Fruit fly (Drosophila melanogaster): ENCODE data around the gene Syn.

Gene Syn

dm6 chr3R:10261800-10262199 is 71.3 kb downstream of the Syn start, which contains the start of the genes Sirt6 and pont:
Sirt6 (minus strand) TSS chr3R:10261849.
pont (plus strand) TSS chr3R:10262123.
- TF ChIP-seq CG9817 (tag; optimal IDR thresholded peaks at IDR 0.05) (peak; percentile 94), CG6175 (GFP tag; IDR thresholded peaks at IDR 0.05) (no peak), CG1792 (GFP tag; optimal IDR thresholded peaks at IDR 0.05) (peak; percentile 26), BtbVII (GFP tag; optimal IDR thresholded peaks at IDR 0.05) (peak; percentile 83), pfk (GFP tag; optimal IDR thresholded peaks at IDR 0.05) (no peak), Fer2 (tag; optimal IDR thresholded peaks at IDR 0.05) (peak; percentile 90), CG18619 (GFP tag; optimal IDR thresholded peaks at IDR 0.05) (peak; percentile 91), CG30020 (tag; optimal IDR thresholded peaks at IDR 0.05) (peak; percentile 87), tx (GFP tag; optimal IDR thresholded peaks at IDR 0.05) (peak; percentile 22), CG13775 (GFP tag; optimal IDR thresholded peaks at IDR 0.05) (peak; percentile 96), tna (GFP tag; IDR thresholded peaks at IDR 0.05; ENCODE audit: partially characterized antibody) (no peak), CG1647 (GFP tag; optimal IDR thresholded peaks at IDR 0.05) (peak; percentile 33), gsb-n (tag; optimal IDR thresholded peaks at IDR 0.05) (peak; percentile 99), NC2β (GFP tag; optimal IDR thresholded peaks at IDR 0.05) (peak; percentile 31), CG1024 (GFP tag; IDR thresholded peaks at IDR 0.05) (no peak), slou (GFP tag; optimal IDR thresholded peaks at IDR 0.05) (peak; percentile 87), CG4424 (GFP tag; optimal IDR thresholded peaks at IDR 0.05) (peak; percentile 93), Scr (GFP tag; IDR thresholded peaks at IDR 0.05; ENCODE audit: partially characterized antibody) (no peak), Atf-2 (GFP tag; optimal IDR thresholded peaks at IDR 0.05) (peak; percentile 2), Lpt (GFP tag; optimal IDR thresholded peaks at IDR 0.05) (no peak), CG17912 (GFP tag; optimal IDR thresholded peaks at IDR 0.05) (peak; percentile 25), CG32772 (GFP tag; IDR thresholded peaks at IDR 0.05) (no peak), CG13296 (GFP tag; optimal IDR thresholded peaks at IDR 0.05) (peak; percentile 93), CG2678 (tag; optimal IDR thresholded peaks at IDR 0.05) (peak; percentile 97), CHES-1-like (GFP tag; optimal IDR thresholded peaks at IDR 0.05) (peak; percentile 2), CG3407 (GFP tag; optimal IDR thresholded peaks at IDR 0.05) (peak; percentile 89), CG17385 (GFP tag; optimal IDR thresholded peaks at IDR 0.05) (peak; percentile 92), Antp (GFP tag; optimal IDR thresholded peaks at IDR 0.05) (peak; percentile 50), amos (GFP tag; IDR thresholded peaks at IDR 0.05; ENCODE audit: partially characterized antibody) (no peak), CG18764 (GFP tag; optimal IDR thresholded peaks at IDR 0.05) (peak; percentile 88), Med (GFP tag) (peak; percentile 91), CG30431 (GFP tag; optimal IDR thresholded peaks at IDR 0.05) (peak; percentile 88), CG10431 (GFP tag; optimal IDR thresholded peaks at IDR 0.05) (peak; percentile 64), az2 (GFP tag; optimal IDR thresholded peaks at IDR 0.05) (peak; percentile 93), Xbp1 (GFP tag; optimal IDR thresholded peaks at IDR 0.05) (peak; percentile 95), sc (optimal IDR thresholded peaks at IDR 0.05) (no peak), sc (GFP tag; optimal IDR thresholded peaks at IDR 0.05) (peak; percentile 88), CG8944 (GFP tag; optimal IDR thresholded peaks at IDR 0.05) (peak; percentile 55), CG1529 (GFP tag; optimal IDR thresholded peaks at IDR 0.05) (peak; percentile 76), Side (GFP tag; optimal IDR thresholded peaks at IDR 0.05) (peak; percentile 31), CG12391 (tag; optimal IDR thresholded peaks at IDR 0.05) (peak; percentile 99), pros (GFP tag; optimal IDR thresholded peaks at IDR 0.05) (no peak), bigmax (GFP tag; optimal IDR thresholded peaks at IDR 0.05) (no peak), PHDP (tag; optimal IDR thresholded peaks at IDR 0.05) (peak; percentile 97), eyg (GFP tag; optimal IDR thresholded peaks at IDR 0.05) (peak; percentile 15), pum (GFP tag; optimal IDR thresholded peaks at IDR 0.05) (peak; percentile 56), chn (GFP tag; optimal IDR thresholded peaks at IDR 0.05) (peak; percentile 48), Lhr (GFP tag; optimal IDR thresholded peaks at IDR 0.05) (peak; percentile 88), CG6683 (GFP tag; optimal IDR thresholded peaks at IDR 0.05) (peak; percentile 84), schlank (tag; optimal IDR thresholded peaks at IDR 0.05) (peak; percentile 70), tup (GFP tag; optimal IDR thresholded peaks at IDR 0.05) (peak; percentile 52)

All from whole organism, embryonic.